Fruit fly (Drosophila melanogaster) whole organism, prepupa: Measurements from ENCODE around the gene Or7a.
A peak's percentile ranks its signal among the peaks of the same experiment; 100 is the strongest.

Experiments used
- CG10631 ChIP-seq: fragments of 200-800 bp; sonication (Bioruptor generic); optimal IDR thresholded peaks from 2 replicates; lab custom pipeline; 2016; ENCODE audit warnings: missing biosample characterization, missing genetic modification characterization
- CG10669 ChIP-seq: fragments of 200-800 bp; sonication (Bioruptor generic); optimal IDR thresholded peaks from 3 replicates; lab custom pipeline; 2018; ENCODE audit warnings: missing biosample characterization, mild to moderate bottlenecking, missing genetic modification characterization, moderate library complexity
- CG11294 ChIP-seq: fragments of 200-800 bp; sonication (Bioruptor generic); IDR thresholded peaks from 2 replicates; pipeline ENCODE4 v1.3.6; 2022; ENCODE audit warnings: missing biosample characterization, missing genetic modification characterization
- CG11902 ChIP-seq: fragments of 200-800 bp; sonication (Bioruptor generic); optimal IDR thresholded peaks from 3 replicates; lab custom pipeline; 2016; ENCODE audit warnings: missing biosample characterization, missing genetic modification characterization
- CG1621 ChIP-seq: fragments of 200-800 bp; sonication (Bioruptor generic); optimal IDR thresholded peaks from 3 replicates; lab custom pipeline; 2018; ENCODE audit warnings: missing biosample characterization, mild to moderate bottlenecking, missing genetic modification characterization
- CG16779 ChIP-seq: fragments of 200-800 bp; sonication (Bioruptor generic); optimal IDR thresholded peaks from 3 replicates; lab custom pipeline; 2017; ENCODE audit warnings: missing biosample characterization, mild to moderate bottlenecking, missing genetic modification characterization
- CG3032 ChIP-seq: fragments of 200-800 bp; optimal IDR thresholded peaks from 2 replicates; lab custom pipeline; 2019; ENCODE audit warnings: missing biosample characterization, mild to moderate bottlenecking, missing genetic modification characterization, moderate library complexity
- CG31627 ChIP-seq: fragments of 200-800 bp; sonication (Bioruptor generic); optimal IDR thresholded peaks from 3 replicates; lab custom pipeline; 2016; ENCODE audit warnings: missing biosample characterization, missing genetic modification characterization
- CG34406 ChIP-seq: fragments of 200-800 bp; sonication (Bioruptor generic); optimal IDR thresholded peaks from 3 replicates; lab custom pipeline; 2016; ENCODE audit warnings: missing biosample characterization, missing genetic modification characterization
- CG4318 ChIP-seq: fragments of 200-800 bp; sonication (Bioruptor generic); optimal IDR thresholded peaks from 3 replicates; lab custom pipeline; 2017; ENCODE audit warnings: missing biosample characterization, mild to moderate bottlenecking, missing genetic modification characterization
- CG6276 ChIP-seq: fragments of 200-800 bp; sonication (Bioruptor generic); optimal IDR thresholded peaks from 2 replicates; lab custom pipeline; 2017; ENCODE audit warnings: missing biosample characterization, mild to moderate bottlenecking, missing genetic modification characterization
- CG6808 ChIP-seq: fragments of 200-800 bp; sonication (Bioruptor generic); optimal IDR thresholded peaks from 3 replicates; lab custom pipeline; 2017; ENCODE audit warnings: missing biosample characterization, missing genetic modification characterization, mild to moderate bottlenecking, moderate library complexity, missing genetic modification reagents
- CG6854 ChIP-seq: fragments of 200-800 bp; sonication (Bioruptor generic); optimal IDR thresholded peaks from 2 replicates; lab custom pipeline; 2017; ENCODE audit warnings: missing biosample characterization, mild to moderate bottlenecking, missing genetic modification characterization
- CG7368 ChIP-seq: fragments of 200-800 bp; sonication (Bioruptor generic); optimal IDR thresholded peaks from 3 replicates; lab custom pipeline; 2016; ENCODE audit warnings: missing biosample characterization, missing genetic modification characterization
- CG8119 ChIP-seq: fragments of 200-800 bp; sonication (Bioruptor generic); IDR thresholded peaks from 3 replicates; pipeline ENCODE4 v1.3.6; 2022; ENCODE audit warnings: missing biosample characterization, missing genetic modification characterization
- CG8319 ChIP-seq: fragments of 200-800 bp; sonication (Bioruptor generic); optimal IDR thresholded peaks from 3 replicates; lab custom pipeline; 2016; ENCODE audit warnings: missing biosample characterization, missing genetic modification characterization
- CG8632 ChIP-seq: fragments of 200-800 bp; sonication (Bioruptor generic); optimal IDR thresholded peaks from 3 replicates; lab custom pipeline; 2016; ENCODE audit warnings: missing biosample characterization, missing genetic modification characterization
- Eip75B ChIP-seq: fragments of 200-800 bp; sonication (Bioruptor generic); optimal IDR thresholded peaks from 3 replicates; lab custom pipeline; 2016; ENCODE audit warnings: missing biosample characterization, missing genetic modification characterization
- Eip78C ChIP-seq: fragments of 200-800 bp; sonication (Bioruptor generic); peaks from one replicate; lab custom pipeline; 2016; ENCODE audit warnings: missing biosample characterization, missing genetic modification characterization
- Eip93F ChIP-seq: fragments of 200-800 bp; sonication (Bioruptor generic); optimal IDR thresholded peaks from 2 replicates; lab custom pipeline; 2016; ENCODE audit warnings: missing biosample characterization, mild to moderate bottlenecking, missing genetic modification characterization
- Ets21C ChIP-seq: fragments of 200-800 bp; sonication (Bioruptor generic); optimal IDR thresholded peaks from 3 replicates; lab custom pipeline; 2016; ENCODE audit warnings: missing biosample characterization, missing genetic modification characterization
- Ets96B ChIP-seq: fragments of 200-800 bp; optimal IDR thresholded peaks from 2 replicates; lab custom pipeline; 2019; ENCODE audit warnings: missing biosample characterization, mild to moderate bottlenecking, missing genetic modification characterization, moderate library complexity
- Gug ChIP-seq: fragments of 200-800 bp; sonication (Bioruptor generic); IDR thresholded peaks from 2 replicates; pipeline ENCODE4 v1.3.6; 2022; ENCODE audit warnings: missing biosample characterization, missing genetic modification characterization
- Hr39 ChIP-seq: fragments of 200-800 bp; sonication (Bioruptor generic); optimal IDR thresholded peaks from 2 replicates; lab custom pipeline; 2016; ENCODE audit warnings: missing biosample characterization, missing genetic modification characterization
- Hr4 ChIP-seq: fragments of 200-800 bp; sonication (Bioruptor generic); optimal IDR thresholded peaks from 3 replicates; lab custom pipeline; 2016; ENCODE audit warnings: missing biosample characterization, missing genetic modification characterization
- Lpt ChIP-seq: fragments of 200-800 bp; sonication (Bioruptor generic); optimal IDR thresholded peaks from 3 replicates; lab custom pipeline; 2016; ENCODE audit warnings: missing biosample characterization, missing genetic modification characterization
- Met ChIP-seq: fragments of 200-800 bp; sonication (Bioruptor generic); optimal IDR thresholded peaks from 3 replicates; lab custom pipeline; 2016; ENCODE audit warnings: missing biosample characterization, missing genetic modification characterization
- OdsH ChIP-seq: fragments of 200-800 bp; sonication (Bioruptor generic); optimal IDR thresholded peaks from 3 replicates; lab custom pipeline; 2016; ENCODE audit warnings: missing biosample characterization, missing genetic modification characterization
- achi ChIP-seq: fragments of 200-800 bp; sonication (Bioruptor generic); optimal IDR thresholded peaks from 3 replicates; lab custom pipeline; 2016; ENCODE audit warnings: missing biosample characterization, missing genetic modification characterization
- acj6 ChIP-seq: fragments of 200-800 bp; sonication (Bioruptor generic); optimal IDR thresholded peaks from 3 replicates; lab custom pipeline; 2016; ENCODE audit warnings: missing biosample characterization, missing genetic modification characterization
- dsx ChIP-seq: fragments of 200-800 bp; optimal IDR thresholded peaks from 3 replicates; lab custom pipeline; 2019; ENCODE audit warnings: missing biosample characterization, mild to moderate bottlenecking, missing genetic modification characterization, moderate library complexity; ENCODE audit not compliant: poor library complexity, severe bottlenecking
- eg ChIP-seq: fragments of 200-800 bp; sonication (Bioruptor generic); IDR thresholded peaks from 3 replicates; pipeline ENCODE4 v1.3.6; 2022; ENCODE audit warnings: missing biosample characterization, missing genetic modification characterization
- esn ChIP-seq: fragments of 200-800 bp; sonication (Bioruptor generic); optimal IDR thresholded peaks from 2 replicates; lab custom pipeline; 2016; ENCODE audit warnings: missing biosample characterization, mild to moderate bottlenecking, missing genetic modification characterization, moderate library complexity
- fd59A ChIP-seq: fragments of 200-800 bp; sonication (Bioruptor generic); optimal IDR thresholded peaks from 2 replicates; lab custom pipeline; 2017; ENCODE audit warnings: missing biosample characterization, mild to moderate bottlenecking, missing genetic modification characterization, missing genetic modification reagents
- lz ChIP-seq: fragments of 200-800 bp; sonication (Bioruptor generic); optimal IDR thresholded peaks from 3 replicates; lab custom pipeline; 2016; ENCODE audit warnings: missing biosample characterization, missing genetic modification characterization
- salr ChIP-seq, 2 experiments: fragments of 200-800 bp; sonication (Bioruptor generic); optimal IDR thresholded peaks; 3 replicates each; lab custom pipeline; 2016 to 2018; ENCODE audit warnings: missing biosample characterization in 2 of 2, missing genetic modification characterization in 2 of 2, mild to moderate bottlenecking in 1 of 2
- spab ChIP-seq: fragments of 200-800 bp; sonication (Bioruptor generic); optimal IDR thresholded peaks from 2 replicates; lab custom pipeline; 2017; ENCODE audit warnings: missing biosample characterization, mild to moderate bottlenecking, missing genetic modification characterization, missing genetic modification reagents
- topi ChIP-seq: fragments of 200-800 bp; sonication (Bioruptor generic); optimal IDR thresholded peaks from 3 replicates; lab custom pipeline; 2016; ENCODE audit warnings: missing biosample characterization, missing genetic modification characterization

Gene Or7a

DNA sequence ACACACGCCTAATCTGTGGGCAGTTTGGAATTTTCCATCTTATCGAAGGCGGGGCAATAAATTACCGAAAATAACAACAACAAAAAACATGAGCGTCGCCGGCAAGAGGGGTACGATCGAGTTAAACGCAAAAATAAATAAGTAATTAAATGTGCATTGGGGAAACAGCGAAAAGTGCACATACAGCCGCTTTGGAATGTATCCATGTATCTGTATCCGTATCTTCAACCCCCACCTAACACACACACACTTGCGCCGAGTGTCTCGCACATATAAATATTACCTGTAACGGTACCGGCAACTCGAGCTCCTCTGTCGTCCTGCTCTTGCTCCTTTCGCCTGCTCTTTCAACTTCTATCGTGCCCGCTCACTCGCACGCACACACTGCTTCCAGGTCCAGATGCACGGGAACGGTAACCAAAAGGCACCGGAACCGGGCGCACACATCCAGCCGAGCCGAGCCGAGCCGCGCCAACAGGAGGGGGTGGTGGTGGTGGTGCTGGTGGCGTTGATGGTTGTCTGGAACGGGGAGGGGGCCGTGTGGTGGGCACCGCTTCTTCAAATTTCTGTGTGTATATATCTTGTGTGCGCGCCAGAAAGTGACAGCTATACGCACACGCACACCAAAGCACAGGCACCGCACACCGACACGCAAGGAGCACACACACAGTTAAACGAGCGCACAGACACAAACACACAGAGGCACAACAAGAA lies 24.0 kb downstream of the Or7a start (continued):
- TF ChIP-seq CG11902 (GFP tag; lab: Kevin White, UChicago), result no peak
- TF ChIP-seq topi (GFP tag; lab: Kevin White, UChicago), result peak; percentile 30
- TF ChIP-seq Lpt (GFP tag; lab: Kevin White, UChicago), result no peak
- TF ChIP-seq Ets21C (GFP tag; lab: Kevin White, UChicago), result no peak
- peak; percentile 21 for TF ChIP-seq Hr39 (GFP tag; lab: Kevin White, UChicago)
- peak; percentile 85 for TF ChIP-seq CG1621 (tag; lab: Kevin White, UChicago)
- TF ChIP-seq CG34406, result peak; percentile 6
- TF ChIP-seq CG7368 (GFP tag; lab: Kevin White, UChicago), result peak; percentile 19
- TF ChIP-seq CG6276 (GFP tag; lab: Kevin White, UChicago), result no peak
- peak in 1 of 2 experiments; percentile 9 for TF ChIP-seq salr (GFP tag; optimal IDR thresholded peaks at IDR 0.05; lab: Kevin White, UChicago)
- no peak for TF ChIP-seq acj6 (GFP tag; lab: Kevin White, UChicago)
- no peak for TF ChIP-seq Gug (GFP tag; lab: Robert Waterston, UW)
- no peak for TF ChIP-seq spab (GFP tag; lab: Kevin White, UChicago)
- TF ChIP-seq CG10631 (GFP tag; lab: Kevin White, UChicago), result no peak
- TF ChIP-seq Eip93F (GFP tag; lab: Kevin White, UChicago), result peak; percentile 0
- TF ChIP-seq fd59A (GFP tag; lab: Kevin White, UChicago), result no peak
- peak; percentile 17 for TF ChIP-seq CG8632
- TF ChIP-seq CG8119 (GFP tag; lab: Robert Waterston, UW), result 0 out of 3 replicates have a peak, but pooled peaks have one; percentile 41
- no peak for TF ChIP-seq CG4318 (GFP tag; lab: Kevin White, UChicago)
- no peak for TF ChIP-seq CG8319 (GFP tag; lab: Kevin White, UChicago)
- no peak for TF ChIP-seq lz (GFP tag; lab: Kevin White, UChicago)
- no peak for TF ChIP-seq OdsH (GFP tag; lab: Kevin White, UChicago)
- TF ChIP-seq CG11294, result no peak
- no peak for TF ChIP-seq dsx (GFP tag; lab: Kevin White, UChicago)
- peak; percentile 3 for TF ChIP-seq CG3032 (tag; lab: Kevin White, UChicago)
- TF ChIP-seq Hr4, result no peak
- TF ChIP-seq Ets96B (tag; lab: Kevin White, UChicago), result peak; percentile 28
- peak; percentile 57 for TF ChIP-seq eg (GFP tag; lab: Robert Waterston, UW)
- TF ChIP-seq Eip78C (GFP tag; lab: Kevin White, UChicago), result peak; percentile 68
- no peak for TF ChIP-seq CG31627
- peak; percentile 38 for TF ChIP-seq CG6854 (GFP tag; lab: Kevin White, UChicago)

DNA sequence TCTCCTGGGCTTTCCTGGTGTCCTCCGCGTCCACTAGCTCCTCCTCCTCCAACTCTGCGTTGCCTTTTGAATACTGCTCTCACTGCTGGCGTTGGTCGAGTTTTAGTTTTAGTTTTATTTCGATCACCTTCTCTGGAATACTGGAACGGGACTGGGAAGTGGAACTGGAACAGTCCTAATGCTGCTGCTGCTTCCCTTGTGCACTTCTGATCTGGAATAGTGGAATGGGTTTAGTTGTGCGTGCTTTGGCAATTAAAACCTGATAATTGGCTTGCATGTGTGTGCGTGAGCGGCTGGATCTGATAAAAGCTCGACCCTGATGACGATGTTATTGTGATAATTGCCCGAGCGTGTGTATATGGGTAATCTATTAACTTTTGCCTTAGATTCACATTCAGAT lies 24.8 kb downstream of the Or7a start:
- TF ChIP-seq Eip93F (GFP tag; lab: Kevin White, UChicago), result no peak
- no peak for TF ChIP-seq Met (GFP tag; lab: Kevin White, UChicago)
- no peak for TF ChIP-seq Eip75B (GFP tag; lab: Kevin White, UChicago)
- no peak for TF ChIP-seq CG10669 (GFP tag; lab: Kevin White, UChicago)

DNA sequence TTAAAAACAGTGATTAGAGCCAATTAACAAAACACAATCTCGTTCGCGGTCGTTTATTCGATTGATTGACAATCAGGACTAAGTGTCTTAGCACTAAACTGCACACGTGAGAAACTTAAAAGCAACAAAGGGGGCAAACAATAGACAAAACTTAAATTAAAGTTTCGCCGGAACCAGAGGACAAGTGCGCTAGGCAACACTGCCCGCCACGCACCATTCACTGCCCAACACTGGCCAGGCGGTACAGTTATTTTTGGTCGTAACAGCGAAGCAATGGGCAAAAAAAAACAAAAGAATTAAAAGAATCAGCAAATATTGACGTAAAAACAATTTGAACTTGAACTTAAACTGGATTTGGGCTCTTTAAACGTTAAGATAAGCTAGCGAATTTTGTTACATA lies 28.2 kb downstream of the Or7a start:
- TF ChIP-seq CG16779 (tag; lab: Kevin White, UChicago), result no peak
- no peak for TF ChIP-seq CG34406
- TF ChIP-seq Hr4, result no peak
- no peak for TF ChIP-seq CG10669 (GFP tag; lab: Kevin White, UChicago)
- no peak for TF ChIP-seq CG31627
- no peak for TF ChIP-seq CG11294
- no peak for TF ChIP-seq CG3032 (tag; lab: Kevin White, UChicago)

DNA sequence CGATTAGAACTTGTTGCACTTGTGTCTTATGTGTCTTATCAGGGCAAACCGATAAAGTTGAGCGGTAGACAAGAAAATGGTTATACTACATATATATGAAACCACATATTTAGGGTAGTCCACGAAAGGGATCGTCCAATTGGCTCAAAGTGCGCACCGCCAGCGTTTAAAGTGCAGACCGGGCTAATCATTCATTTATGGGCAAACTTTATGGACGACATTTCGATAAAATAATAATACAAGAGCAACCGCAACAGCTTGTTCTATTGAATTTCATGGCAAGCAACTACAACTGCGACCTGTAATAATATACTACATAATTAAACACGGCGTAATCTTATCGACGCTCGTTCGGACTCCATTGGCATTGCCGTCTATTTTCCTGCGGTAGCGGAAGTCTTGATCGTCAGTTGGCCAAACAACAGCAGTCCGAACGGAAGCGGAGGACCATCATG lies 30.1 kb downstream of the Or7a start, which contains the start of the genes cyr and CG2120:
TSS of gene cyr (minus strand) at position 294 of the 455 bp plus-strand sequence.
TSS of gene CG2120 (plus strand) at position 405 of the 455 bp plus-strand sequence.
- no peak for TF ChIP-seq achi (GFP tag; lab: Kevin White, UChicago)
- TF ChIP-seq OdsH (GFP tag; lab: Kevin White, UChicago), result no peak
- TF ChIP-seq CG6808 (GFP tag; lab: Kevin White, UChicago), result no peak
- TF ChIP-seq esn, result no peak
- TF ChIP-seq, all 60 proteins: peak for 0
